Worm (Caenorhabditis elegans) whole organism, mixed stage, embryonic: ENCODE results near the gene C29F9.6.
"Not testable (repeated sequence)": the region's sequence is repeated elsewhere in the genome, so short reads cannot be mapped to it uniquely, and the experiment has no call there.

Source experiments
- M03D4.4 ChIP-seq: sonication (generic microtip); optimal IDR thresholded peaks from 2 replicates; lab custom pipeline; 2017; ENCODE audit warnings: mild to moderate bottlenecking, missing genetic modification characterization, missing compliant biosample characterization
- ceh-39 ChIP-seq: fragments of 150-350 bp; optimal IDR thresholded peaks from 2 replicates; lab custom pipeline; 2014; ENCODE audit warnings: missing biosample characterization, missing genetic modification characterization
- ceh-43 ChIP-seq: fragments of 200-800 bp; sonication (Bioruptor generic); optimal IDR thresholded peaks from 2 replicates; lab custom pipeline; 2018; ENCODE audit warnings: mild to moderate bottlenecking, missing genetic modification characterization, moderate library complexity, missing compliant biosample characterization
- ceh-83 ChIP-seq: fragments of 200-800 bp; sonication (Bioruptor generic); optimal IDR thresholded peaks from 2 replicates; lab custom pipeline; 2018; ENCODE audit warnings: mild to moderate bottlenecking, missing genetic modification characterization, missing compliant biosample characterization
- ces-1 ChIP-seq: fragments of 150-350 bp; optimal IDR thresholded peaks from 2 replicates; lab custom pipeline; 2014; ENCODE audit warnings: missing biosample characterization, missing genetic modification reagents, missing genetic modification characterization
- cnd-1 ChIP-seq: fragments of 200-800 bp; sonication (Bioruptor generic); optimal IDR thresholded peaks from 2 replicates; lab custom pipeline; 2018; ENCODE audit warnings: mild to moderate bottlenecking, missing genetic modification characterization, missing compliant biosample characterization
- drap-1 ChIP-seq: fragments of 200-800 bp; sonication (Bioruptor generic); optimal IDR thresholded peaks from 3 replicates; lab custom pipeline; 2018; ENCODE audit warnings: mild to moderate bottlenecking, missing genetic modification characterization, missing compliant biosample characterization
- elt-3 ChIP-seq: fragments of 150-350 bp; optimal IDR thresholded peaks from 2 replicates; lab custom pipeline; 2014; ENCODE audit warnings: missing biosample characterization, missing genetic modification characterization
- flh-1 ChIP-seq: fragments of 200-800 bp; sonication (Bioruptor generic); optimal IDR thresholded peaks from 2 replicates; lab custom pipeline; 2018; ENCODE audit warnings: mild to moderate bottlenecking, missing genetic modification characterization, moderate library complexity, missing compliant biosample characterization
- ham-2 ChIP-seq: fragments of 200-800 bp; sonication (Bioruptor generic); optimal IDR thresholded peaks from 2 replicates; lab custom pipeline; 2018; ENCODE audit warnings: mild to moderate bottlenecking, missing genetic modification characterization, missing compliant biosample characterization
- hlh-1 ChIP-seq: fragments of 150-350 bp; optimal IDR thresholded peaks from 2 replicates; lab custom pipeline; 2014; ENCODE audit warnings: missing biosample characterization, missing genetic modification reagents, missing genetic modification characterization
- lin-13 ChIP-seq: fragments of 150-350 bp; optimal IDR thresholded peaks from 2 replicates; lab custom pipeline; 2014; ENCODE audit warnings: missing biosample characterization, missing genetic modification characterization
- mab-5 ChIP-seq: fragments of 150-350 bp; optimal IDR thresholded peaks from 2 replicates; lab custom pipeline; 2014; ENCODE audit warnings: missing biosample characterization, missing genetic modification characterization
- mep-1 ChIP-seq: fragments of 150-350 bp; optimal IDR thresholded peaks from 2 replicates; lab custom pipeline; 2017; ENCODE audit warnings: missing biosample characterization, missing genetic modification reagents, missing genetic modification characterization, inconsistent platforms
- mls-2 ChIP-seq: sonication (generic microtip); optimal IDR thresholded peaks from 2 replicates; lab custom pipeline; 2016; ENCODE audit warnings: mild to moderate bottlenecking, missing genetic modification characterization, moderate library complexity, missing compliant biosample characterization
- nhr-12 ChIP-seq: fragments of 150-350 bp; optimal IDR thresholded peaks from 2 replicates; lab custom pipeline; 2014; ENCODE audit warnings: missing biosample characterization, missing genetic modification characterization
- nhr-2 ChIP-seq: fragments of 150-350 bp; optimal IDR thresholded peaks from 2 replicates; lab custom pipeline; 2014; ENCODE audit warnings: missing biosample characterization, missing genetic modification characterization
- nhr-28 ChIP-seq: fragments of 150-350 bp; optimal IDR thresholded peaks from 2 replicates; lab custom pipeline; 2014; ENCODE audit warnings: missing biosample characterization, missing genetic modification characterization
- nhr-76 ChIP-seq: sonication (generic microtip); optimal IDR thresholded peaks from 2 replicates; lab custom pipeline; 2017; ENCODE audit warnings: missing biosample characterization, missing genetic modification characterization
- pha-4 ChIP-seq: fragments of 150-350 bp; optimal IDR thresholded peaks from 2 replicates; lab custom pipeline; 2018; ENCODE audit warnings: missing biosample characterization, missing genetic modification reagents, missing genetic modification characterization
- sem-2 ChIP-seq: fragments of 200-800 bp; sonication (Bioruptor generic); optimal IDR thresholded peaks from 2 replicates; lab custom pipeline; 2018; ENCODE audit warnings: mild to moderate bottlenecking, missing genetic modification characterization, missing compliant biosample characterization
- snpc-4 ChIP-seq: fragments of 150-350 bp; optimal IDR thresholded peaks from 2 replicates; lab custom pipeline; 2014; ENCODE audit warnings: missing biosample characterization, missing genetic modification characterization
- sptf-1 ChIP-seq: sonication (generic microtip); optimal IDR thresholded peaks from 2 replicates; lab custom pipeline; 2017; ENCODE audit warnings: mild to moderate bottlenecking, missing genetic modification characterization, moderate library complexity, missing compliant biosample characterization
- tbx-8 ChIP-seq: fragments of 200-800 bp; sonication (Bioruptor generic); optimal IDR thresholded peaks from 2 replicates; lab custom pipeline; 2018; ENCODE audit warnings: mild to moderate bottlenecking, missing genetic modification characterization, moderate library complexity, missing compliant biosample characterization
- unc-120 ChIP-seq: sonication (generic microtip); optimal IDR thresholded peaks from 2 replicates; lab custom pipeline; 2017; ENCODE audit warnings: missing genetic modification characterization, missing compliant biosample characterization; ENCODE audit not compliant: poor library complexity, severe bottlenecking
- unc-39 ChIP-seq: fragments of 150-350 bp; optimal IDR thresholded peaks from 2 replicates; lab custom pipeline; 2014; ENCODE audit warnings: missing biosample characterization, missing genetic modification characterization
- unc-62 ChIP-seq: fragments of 150-350 bp; optimal IDR thresholded peaks from 2 replicates; lab custom pipeline; 2014; ENCODE audit warnings: missing biosample characterization, missing genetic modification reagents, missing genetic modification characterization
- zip-8 ChIP-seq: fragments of 150-350 bp; optimal IDR thresholded peaks from 2 replicates; lab custom pipeline; 2014; ENCODE audit warnings: missing biosample characterization, missing genetic modification characterization
- ztf-11 ChIP-seq: fragments of 150-350 bp; optimal IDR thresholded peaks from 2 replicates; lab custom pipeline; 2014; ENCODE audit warnings: missing biosample characterization, missing genetic modification characterization

Gene C29F9.6

ce11 chrIII:89155-89554 lies 25.5 kb upstream of the C29F9.6 start:
- TF ChIP-seq mep-1: peak; percentile 4
- TF ChIP-seq cnd-1 (tag; lab: Kevin White, UChicago): peak; percentile 60
- no peak for TF ChIP-seq ztf-11 (tag; lab: Kevin White, UChicago)
- peak; percentile 48 for TF ChIP-seq tbx-8 (GFP tag; lab: Kevin White, UChicago)
- peak; percentile 49 for TF ChIP-seq mls-2 (tag; lab: Kevin White, UChicago)
- TF ChIP-seq sem-2: no peak
- TF ChIP-seq flh-1 (GFP tag; lab: Kevin White, UChicago): peak; percentile 9
- peak; percentile 54 for TF ChIP-seq ceh-83 (GFP tag; lab: Kevin White, UChicago)
- peak; percentile 26 for TF ChIP-seq sptf-1
- TF ChIP-seq M03D4.4 (tag; lab: Kevin White, UChicago): peak; percentile 51
- TF ChIP-seq mab-5 (tag; lab: Kevin White, UChicago): no peak

- TF ChIP-seq mab-5 (tag; lab: Kevin White, UChicago): no peak
- no peak for TF ChIP-seq nhr-76 (tag; lab: Kevin White, UChicago)
- no peak for TF ChIP-seq nhr-28 (tag; lab: Kevin White, UChicago)
- no peak for TF ChIP-seq drap-1 (GFP tag; lab: Kevin White, UChicago)
- TF ChIP-seq hlh-1 (tag; lab: Kevin White, UChicago): no peak
- no peak for TF ChIP-seq nhr-12 (tag; lab: Kevin White, UChicago)
- TF ChIP-seq nhr-2 (tag; lab: Kevin White, UChicago): no peak
- no peak for TF ChIP-seq pha-4 (tag; lab: Kevin White, UChicago)
- no peak for TF ChIP-seq ztf-11 (tag; lab: Kevin White, UChicago)
- no peak for TF ChIP-seq snpc-4
- TF ChIP-seq unc-62 (GFP tag; lab: Kevin White, UChicago): no peak
- TF ChIP-seq lin-13 (tag; lab: Kevin White, UChicago): no peak
- no peak for TF ChIP-seq ceh-39 (tag; lab: Kevin White, UChicago)
- TF ChIP-seq ceh-43: no peak
- TF ChIP-seq elt-3 (tag; lab: Kevin White, UChicago): no peak
- TF ChIP-seq cnd-1 (tag; lab: Kevin White, UChicago): no peak
- TF ChIP-seq flh-1 (GFP tag; lab: Kevin White, UChicago): no peak
- no peak for TF ChIP-seq unc-39 (tag; lab: Kevin White, UChicago)
- TF ChIP-seq mls-2 (tag; lab: Kevin White, UChicago): no peak
Measured at ce11 chrIII:92247-92646, 22.5 kb upstream of the C29F9.6 start.

ce11 chrIII:94759-95330 lies 19.9 kb upstream of the C29F9.6 start, which contains the start of gene pat-4:
Gene pat-4, minus strand, starts transcription at chrIII:94809.
- peak; percentile 9 for TF ChIP-seq mep-1
- peak; percentile 75 for TF ChIP-seq pha-4 (tag; lab: Kevin White, UChicago)
- TF ChIP-seq nhr-12 (tag; lab: Kevin White, UChicago): no peak
- no peak for TF ChIP-seq sem-2
- TF ChIP-seq ces-1 (GFP tag; lab: Kevin White, UChicago): peak; percentile 13
- peak; percentile 57 for TF ChIP-seq ham-2 (GFP tag; lab: Kevin White, UChicago)
- peak; percentile 45 for TF ChIP-seq sptf-1
- TF ChIP-seq mls-2 (tag; lab: Kevin White, UChicago): peak; percentile 36

- TF ChIP-seq unc-120 (tag; lab: Kevin White, UChicago): peak; percentile 30
- no peak for TF ChIP-seq snpc-4
- peak; percentile 7 for TF ChIP-seq hlh-1 (tag; lab: Kevin White, UChicago)
- peak; percentile 17 for TF ChIP-seq mep-1
- TF ChIP-seq zip-8 (tag; lab: Kevin White, UChicago): no peak
- peak; percentile 3 for TF ChIP-seq pha-4 (tag; lab: Kevin White, UChicago)
- TF ChIP-seq flh-1 (GFP tag; lab: Kevin White, UChicago): no peak
- TF ChIP-seq unc-39 (tag; lab: Kevin White, UChicago): no peak
- peak; percentile 31 for TF ChIP-seq sptf-1
- TF ChIP-seq ces-1 (GFP tag; lab: Kevin White, UChicago): peak; percentile 58
Measured at ce11 chrIII:96196-96595, 18.5 kb upstream of the C29F9.6 start.

ce11 chrIII:97018-97417 lies 17.7 kb upstream of the C29F9.6 start, which contains the start of gene C29F9.8:
Gene C29F9.8, minus strand, starts transcription at chrIII:97118.
- TF ChIP-seq mab-5 (tag; lab: Kevin White, UChicago); mep-1; sptf-1: not testable (repeated sequence)
